Fruit fly (Drosophila melanogaster) whole organism, embryonic: ENCODE data around the gene CG42580.

ENCODE experiments used
- Ada2b ChIP-seq: fragments of 200-800 bp; sonication (Bioruptor generic); IDR thresholded peaks from 2 replicates; pipeline ENCODE4 v1.3.6; 2022; ENCODE audit warnings: missing biosample characterization, missing genetic modification characterization
- Aef1 ChIP-seq: fragments of 200-800 bp; sonication (Bioruptor generic); IDR thresholded peaks from 3 replicates; pipeline ENCODE4 v1.3.6; 2022; ENCODE audit warnings: missing biosample characterization, missing genetic modification characterization
- Awh ChIP-seq: fragments of 200-800 bp; sonication (Bioruptor generic); IDR thresholded peaks from 2 replicates; pipeline ENCODE4, ENCODE4 v1.3.6; 2022; ENCODE audit warnings: missing biosample characterization, missing genetic modification characterization
- CG10274 ChIP-seq: fragments of 200-800 bp; sonication (Bioruptor generic); optimal IDR thresholded peaks from 3 replicates; lab custom pipeline; 2017; ENCODE audit warnings: missing biosample characterization, mild to moderate bottlenecking, missing genetic modification characterization
- CG11696 ChIP-seq: fragments of 200-800 bp; sonication (Bioruptor generic); IDR thresholded peaks from 2 replicates; pipeline ENCODE4 v1.3.6; 2022; ENCODE audit warnings: missing biosample characterization, missing genetic modification characterization
- CG14441 ChIP-seq: fragments of 200-800 bp; sonication (Bioruptor generic); IDR thresholded peaks from 2 replicates; pipeline ENCODE4 v1.3.6; 2022; ENCODE audit warnings: missing biosample characterization, missing genetic modification characterization
- CG15696 ChIP-seq: fragments of 200-800 bp; sonication (Bioruptor generic); optimal IDR thresholded peaks from 2 replicates; lab custom pipeline; 2019; ENCODE audit warnings: missing biosample characterization, mild to moderate bottlenecking, missing genetic modification characterization, moderate library complexity
- CG17361 ChIP-seq: fragments of 200-800 bp; sonication (Bioruptor generic); IDR thresholded peaks from 3 replicates; pipeline ENCODE4 v1.3.6; 2022; ENCODE audit warnings: missing biosample characterization, missing genetic modification characterization
- CG18619 ChIP-seq: fragments of 200-800 bp; sonication (Bioruptor generic); optimal IDR thresholded peaks from 3 replicates; lab custom pipeline; 2017; ENCODE audit warnings: missing biosample characterization, mild to moderate bottlenecking, missing genetic modification characterization
- CG33557 ChIP-seq: fragments of 200-800 bp; sonication (Bioruptor generic); optimal IDR thresholded peaks from 2 replicates; lab custom pipeline; 2019; ENCODE audit warnings: missing biosample characterization, mild to moderate bottlenecking, missing genetic modification characterization, moderate library complexity
- CG34224 ChIP-seq: fragments of 200-800 bp; sonication (Bioruptor generic); IDR thresholded peaks from 3 replicates; pipeline ENCODE4 v1.3.6; 2022; ENCODE audit warnings: missing biosample characterization, missing genetic modification characterization; ENCODE audit not compliant: partially characterized antibody
- CG6254 ChIP-seq: fragments of 200-800 bp; sonication (Bioruptor generic); optimal IDR thresholded peaks from 3 replicates; lab custom pipeline; 2017; ENCODE audit warnings: mild to moderate bottlenecking, missing biosample characterization, missing genetic modification reagents, missing genetic modification characterization
- CG6272 ChIP-seq: fragments of 200-800 bp; sonication (Bioruptor generic); IDR thresholded peaks from 2 replicates; pipeline ENCODE4 v1.3.6; 2022; ENCODE audit warnings: missing biosample characterization, missing genetic modification characterization
- CG6689 ChIP-seq: fragments of 200-800 bp; sonication (Bioruptor generic); IDR thresholded peaks from 2 replicates; pipeline ENCODE4 v1.3.6; 2022; ENCODE audit warnings: missing biosample characterization, missing genetic modification characterization
- CG6791 ChIP-seq: fragments of 200-800 bp; sonication (Bioruptor generic); IDR thresholded peaks from 3 replicates; pipeline ENCODE4 v1.3.6; 2022; ENCODE audit warnings: missing biosample characterization, missing genetic modification characterization; ENCODE audit not compliant: partially characterized antibody
- CG6813 ChIP-seq: fragments of 200-800 bp; sonication (Bioruptor generic); optimal IDR thresholded peaks from 2 replicates; lab custom pipeline; 2017; ENCODE audit warnings: missing biosample characterization, missing genetic modification characterization, mild to moderate bottlenecking, moderate library complexity, missing genetic modification reagents
- CG7271 ChIP-seq: fragments of 200-800 bp; sonication (Bioruptor generic); optimal IDR thresholded peaks from 2 replicates; lab custom pipeline; 2018; ENCODE audit warnings: missing biosample characterization, mild to moderate bottlenecking, missing genetic modification characterization, moderate library complexity
- CG8359 ChIP-seq: fragments of 200-800 bp; sonication (Bioruptor generic); optimal IDR thresholded peaks from 2 replicates; lab custom pipeline; 2017; ENCODE audit warnings: missing biosample characterization, mild to moderate bottlenecking, missing genetic modification characterization, borderline replicate concordance
- CG9437 ChIP-seq: fragments of 200-800 bp; sonication (Bioruptor generic); optimal IDR thresholded peaks from 2 replicates; lab custom pipeline; 2018; ENCODE audit warnings: missing biosample characterization, mild to moderate bottlenecking, missing genetic modification characterization
- D ChIP-seq, 2 experiments: fragments of 200-800 bp in 1 of 2; fragments of >200 bp in 1 of 2; sonication (Bioruptor generic) in 1 of 2; optimal IDR thresholded peaks; 2 replicates in 1 of 2; 3 replicates in 1 of 2; lab custom pipeline; 2017; ENCODE audit warnings: mild to moderate bottlenecking in 1 of 2, missing biosample characterization in 1 of 2, missing genetic modification characterization in 1 of 2, missing genetic modification reagents in 1 of 2
- Doc2 ChIP-seq: fragments of 200-800 bp; sonication (Bioruptor generic); IDR thresholded peaks from 2 replicates; pipeline ENCODE4 v1.3.6; 2022; ENCODE audit warnings: missing biosample characterization, missing genetic modification characterization
- Ets97D ChIP-seq: fragments of 200-800 bp; sonication (Bioruptor generic); optimal IDR thresholded peaks from 3 replicates; lab custom pipeline; 2016; ENCODE audit warnings: missing biosample characterization, missing genetic modification characterization
- H2.0 ChIP-seq: fragments of 200-800 bp; sonication (Bioruptor generic); IDR thresholded peaks from 2 replicates; pipeline ENCODE4 v1.3.6; 2022; ENCODE audit warnings: missing biosample characterization, missing genetic modification characterization
- HLH3B ChIP-seq: fragments of 200-800 bp; sonication (Bioruptor generic); IDR thresholded peaks from 2 replicates; pipeline ENCODE4 v1.3.6; 2022; ENCODE audit warnings: missing biosample characterization, missing genetic modification characterization
- Hr39 ChIP-seq: fragments of >200 bp; optimal IDR thresholded peaks from 2 replicates; lab custom pipeline; 2017
- Lhr ChIP-seq: fragments of 200-800 bp; sonication (Bioruptor generic); optimal IDR thresholded peaks from 3 replicates; lab custom pipeline; 2017; ENCODE audit warnings: mild to moderate bottlenecking, missing biosample characterization, missing genetic modification reagents, missing genetic modification characterization
- Lpt ChIP-seq: fragments of >200 bp; optimal IDR thresholded peaks from 2 replicates; lab custom pipeline; 2018; ENCODE audit warnings: missing biosample characterization, missing genetic modification characterization
- NC2β ChIP-seq: fragments of 200-800 bp; sonication (Bioruptor generic); optimal IDR thresholded peaks from 2 replicates; lab custom pipeline; 2016; ENCODE audit warnings: missing biosample characterization, missing genetic modification characterization
- Oaz ChIP-seq: fragments of 200-800 bp; sonication (Bioruptor generic); IDR thresholded peaks from 2 replicates; pipeline ENCODE4 v1.3.6; 2022; ENCODE audit warnings: missing biosample characterization, missing genetic modification characterization
- Oli ChIP-seq: fragments of 200-800 bp; sonication (Bioruptor generic); optimal IDR thresholded peaks from 2 replicates; lab custom pipeline; 2018; ENCODE audit warnings: missing biosample characterization, mild to moderate bottlenecking, missing genetic modification characterization, moderate library complexity
- PHDP ChIP-seq: fragments of 200-800 bp; sonication (Bioruptor generic); optimal IDR thresholded peaks from 3 replicates; lab custom pipeline; 2018; ENCODE audit warnings: missing biosample characterization, mild to moderate bottlenecking, missing genetic modification characterization, moderate library complexity
- Rx ChIP-seq: fragments of 200-800 bp; sonication (Bioruptor generic); IDR thresholded peaks from 2 replicates; pipeline ENCODE4 v1.3.6; 2022; ENCODE audit warnings: missing biosample characterization, missing genetic modification characterization
- Ssrp ChIP-seq: fragments of 200-800 bp; sonication (Bioruptor generic); optimal IDR thresholded peaks from 2 replicates; lab custom pipeline; 2018; ENCODE audit warnings: missing biosample characterization, mild to moderate bottlenecking, missing genetic modification characterization, moderate library complexity
- Taf1 ChIP-seq: fragments of 200-800 bp; sonication (Bioruptor generic); IDR thresholded peaks from 2 replicates; pipeline ENCODE4 v1.3.6; 2022; ENCODE audit warnings: missing biosample characterization, missing genetic modification characterization
- Usf ChIP-seq: fragments of 200-800 bp; sonication (Bioruptor generic); optimal IDR thresholded peaks from 2 replicates; lab custom pipeline; 2017; ENCODE audit warnings: missing genotype, missing biosample characterization, missing genetic modification characterization
- abd-A ChIP-seq: fragments of 200-800 bp; sonication (Bioruptor generic); optimal IDR thresholded peaks from 3 replicates; lab custom pipeline; 2019; ENCODE audit warnings: missing biosample characterization, mild to moderate bottlenecking, missing genetic modification characterization, moderate library complexity
- ash1 ChIP-seq: fragments of 200-800 bp; sonication (Bioruptor generic); optimal IDR thresholded peaks from 2 replicates; lab custom pipeline; 2018; ENCODE audit warnings: missing biosample characterization, mild to moderate bottlenecking, missing genetic modification characterization
- bowl ChIP-seq: fragments of 200-800 bp; sonication (Bioruptor generic); IDR thresholded peaks from 2 replicates; pipeline ENCODE4 v1.3.6; 2022; ENCODE audit warnings: missing biosample characterization, missing genetic modification characterization
- exex ChIP-seq: fragments of 200-800 bp; sonication (Bioruptor generic); optimal IDR thresholded peaks from 4 replicates; lab custom pipeline; 2018; ENCODE audit warnings: missing biosample characterization, mild to moderate bottlenecking, missing genetic modification characterization, moderate library complexity
- fd96Cb ChIP-seq: fragments of 200-800 bp; sonication (Bioruptor generic); optimal IDR thresholded peaks from 2 replicates; lab custom pipeline; 2018; ENCODE audit warnings: missing biosample characterization, mild to moderate bottlenecking, missing genetic modification characterization, moderate library complexity
- fru ChIP-seq: fragments of >200 bp; optimal IDR thresholded peaks from 2 replicates; lab custom pipeline; 2017
- gsb ChIP-seq: fragments of 200-800 bp; sonication (Bioruptor generic); IDR thresholded peaks from 2 replicates; pipeline ENCODE4 v1.3.6; 2022; ENCODE audit warnings: missing biosample characterization, missing genetic modification characterization
- ind ChIP-seq: fragments of 200-800 bp; sonication (Bioruptor generic); optimal IDR thresholded peaks from 3 replicates; lab custom pipeline; 2016; ENCODE audit warnings: missing biosample characterization, missing genetic modification characterization
- pho ChIP-seq: fragments of 200-800 bp; sonication (Bioruptor generic); optimal IDR thresholded peaks from 2 replicates; lab custom pipeline; 2016; ENCODE audit warnings: missing biosample characterization, missing genetic modification characterization
- pum ChIP-seq: fragments of 200-800 bp; sonication (Bioruptor generic); optimal IDR thresholded peaks from 2 replicates; lab custom pipeline; 2016; ENCODE audit warnings: missing biosample characterization, missing genetic modification characterization
- pzg ChIP-seq: fragments of 200-800 bp; sonication (Bioruptor generic); optimal IDR thresholded peaks from 3 replicates; lab custom pipeline; 2018; ENCODE audit warnings: missing biosample characterization, mild to moderate bottlenecking, missing genetic modification characterization, moderate library complexity
- ro ChIP-seq: fragments of 200-800 bp; sonication (Bioruptor generic); IDR thresholded peaks from 2 replicates; pipeline ENCODE4 v1.3.6; 2022; ENCODE audit warnings: missing biosample characterization, missing genetic modification characterization
- ssp ChIP-seq: fragments of 200-800 bp; sonication (Bioruptor generic); IDR thresholded peaks from 2 replicates; pipeline ENCODE4 v1.3.6; 2022; ENCODE audit warnings: missing biosample characterization, missing genetic modification characterization
- vnd ChIP-seq: fragments of 200-800 bp; sonication (Bioruptor generic); IDR thresholded peaks from 3 replicates; pipeline ENCODE4 v1.3.6; 2022; ENCODE audit warnings: missing biosample characterization, missing genetic modification characterization; ENCODE audit not compliant: partially characterized antibody
- zf30C ChIP-seq: fragments of 200-800 bp; sonication (Bioruptor generic); optimal IDR thresholded peaks from 3 replicates; lab custom pipeline; 2018; ENCODE audit warnings: missing biosample characterization, mild to moderate bottlenecking, missing genetic modification characterization

CG42580 gene

dm6 chrX:20524754-20525236 lies 49.3 kb upstream of the CG42580 start, which contains the start of gene Tak1 (continued):
- TF ChIP-seq Oli (tag; lab: Kevin White, UChicago) = peak; percentile 18
- TF ChIP-seq NC2β (GFP tag; lab: Kevin White, UChicago) = peak; percentile 26
- TF ChIP-seq Lhr (GFP tag; lab: Kevin White, UChicago) = peak; percentile 74
- TF ChIP-seq CG17361 (GFP tag; lab: Robert Waterston, UW) = peak; percentile 41; the same call in 2 of the 3 replicates
- TF ChIP-seq Taf1 (GFP tag; lab: Robert Waterston, UW) = 0 out of 2 replicates have a peak, but pooled peaks have one; percentile 23
- TF ChIP-seq Lpt = no peak
- no peak for TF ChIP-seq CG6689 (GFP tag; lab: Robert Waterston, UW)
- no peak for TF ChIP-seq D (optimal IDR thresholded peaks at IDR 0.05; lab: Kevin White, UChicago)
- TF ChIP-seq D (GFP tag; optimal IDR thresholded peaks at IDR 0.05; lab: Kevin White, UChicago) = no peak
- no peak for TF ChIP-seq CG33557
- TF ChIP-seq vnd (GFP tag; lab: Robert Waterston, UW) = peak; percentile 77
- TF ChIP-seq CG8359 (GFP tag; lab: Kevin White, UChicago) = no peak
- no peak for TF ChIP-seq CG10274 (GFP tag; lab: Kevin White, UChicago)
- 0 out of 2 replicates have a peak, but pooled peaks have one; percentile 24 for TF ChIP-seq CG11696 (GFP tag; lab: Robert Waterston, UW)
- TF ChIP-seq CG34224 (GFP tag; lab: Robert Waterston, UW) = peak; percentile 80
- peak; percentile 60; the same call in 1 of the 2 replicates for TF ChIP-seq CG14441 (GFP tag; lab: Robert Waterston, UW)
- no peak for TF ChIP-seq Doc2 (GFP tag; lab: Robert Waterston, UW)
- TF ChIP-seq fd96Cb (tag; lab: Kevin White, UChicago) = peak; percentile 21
- peak; percentile 0 for TF ChIP-seq exex
- no peak for TF ChIP-seq bowl (GFP tag; lab: Robert Waterston, UW)
- TF ChIP-seq Ada2b (GFP tag; lab: Robert Waterston, UW) = peak; percentile 27; the same call in 1 of the 2 replicates
- TF ChIP-seq pzg (GFP tag; lab: Kevin White, UChicago) = peak; percentile 63
- TF ChIP-seq Ets97D (GFP tag; lab: Kevin White, UChicago) = peak; percentile 71
- TF ChIP-seq CG18619 (GFP tag; lab: Kevin White, UChicago) = peak; percentile 40
- TF ChIP-seq CG15696 (tag; lab: Kevin White, UChicago) = peak; percentile 56
- peak; percentile 43 for TF ChIP-seq PHDP
- TF ChIP-seq ash1 (GFP tag; lab: Kevin White, UChicago) = peak; percentile 10
- no peak for TF ChIP-seq CG6272 (GFP tag; lab: Robert Waterston, UW)
- TF ChIP-seq Ssrp (tag; lab: Kevin White, UChicago) = peak; percentile 11
- no peak for TF ChIP-seq Awh (GFP tag; lab: Robert Waterston, UW)
- TF ChIP-seq ind (GFP tag; lab: Kevin White, UChicago) = peak; percentile 42
- no peak for TF ChIP-seq Usf (GFP tag; lab: Kevin White, UChicago)
- no peak for TF ChIP-seq CG6254 (GFP tag; lab: Kevin White, UChicago)
- no peak for TF ChIP-seq Oaz (GFP tag; lab: Robert Waterston, UW)
- TF ChIP-seq CG9437 = no peak
- TF ChIP-seq abd-A (tag; lab: Kevin White, UChicago) = no peak
- peak; percentile 60 for TF ChIP-seq pum (GFP tag; lab: Kevin White, UChicago)
- peak; percentile 64 for TF ChIP-seq H2.0 (GFP tag; lab: Robert Waterston, UW)
- no peak for TF ChIP-seq Hr39 (lab: Kevin White, UChicago)
- TF ChIP-seq ro (GFP tag; lab: Robert Waterston, UW) = no peak
- no peak for TF ChIP-seq CG7271
- peak; percentile 73 for TF ChIP-seq Aef1
- TF ChIP-seq Rx (GFP tag; lab: Robert Waterston, UW) = peak; percentile 42; the same call in 1 of the 2 replicates
- TF ChIP-seq zf30C (GFP tag; lab: Kevin White, UChicago) = no peak
- TF ChIP-seq HLH3B (GFP tag; lab: Robert Waterston, UW) = 0 out of 2 replicates have a peak, but pooled peaks have one; percentile 45
- peak; percentile 38 for TF ChIP-seq ssp (GFP tag; lab: Robert Waterston, UW)
- TF ChIP-seq gsb (GFP tag; lab: Robert Waterston, UW) = peak; percentile 31; the same call in 1 of the 2 replicates
- TF ChIP-seq CG6813 (GFP tag; lab: Kevin White, UChicago) = no peak
- TF ChIP-seq CG6791 (GFP tag; lab: Robert Waterston, UW) = peak; percentile 76
- TF ChIP-seq pho (GFP tag; lab: Kevin White, UChicago) = peak; percentile 6
- no peak for TF ChIP-seq fru (lab: Kevin White, UChicago)
